Fruit fly (Drosophila melanogaster): ENCODE data around the gene CG5250.

DNA sequence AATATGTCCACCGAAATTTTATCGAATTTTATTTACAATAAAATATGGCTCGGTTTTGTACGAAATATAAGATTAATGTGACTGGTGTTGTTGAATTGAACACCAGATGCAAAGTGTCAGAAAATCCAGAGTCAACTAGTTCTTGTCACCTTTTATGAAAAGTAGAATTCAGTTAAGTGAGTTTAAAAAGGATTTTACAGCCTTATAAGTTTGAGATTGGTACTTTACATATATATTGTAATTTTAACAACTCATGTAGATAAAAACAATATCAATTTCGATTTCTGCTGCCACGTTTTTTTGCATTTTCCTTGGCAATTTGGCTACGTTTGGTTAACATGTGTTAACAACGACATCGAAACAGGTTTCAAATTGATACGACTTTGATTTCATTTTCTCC, 19.0 kb upstream of the CG5250 start, which contains the start of gene CG5217:
- TF ChIP-seq psq (optimal IDR thresholded peaks at IDR 0.05) (no peak), Myc (optimal IDR thresholded peaks at IDR 0.05) (no peak)

Measured in Kc167 (cell line).